Fruit fly (Drosophila melanogaster) whole organism, prepupa: ENCODE measurements around the gene CG1789.

Experiments used
- CG10631 ChIP-seq: fragments of 200-800 bp; sonication (Bioruptor generic); optimal IDR thresholded peaks from 2 replicates; lab custom pipeline; 2016; ENCODE audit warnings: missing biosample characterization, missing genetic modification characterization
- CG10669 ChIP-seq: fragments of 200-800 bp; sonication (Bioruptor generic); optimal IDR thresholded peaks from 3 replicates; lab custom pipeline; 2018; ENCODE audit warnings: missing biosample characterization, mild to moderate bottlenecking, missing genetic modification characterization, moderate library complexity
- CG11294 ChIP-seq: fragments of 200-800 bp; sonication (Bioruptor generic); IDR thresholded peaks from 2 replicates; pipeline ENCODE4 v1.3.6; 2022; ENCODE audit warnings: missing biosample characterization, missing genetic modification characterization
- CG11902 ChIP-seq: fragments of 200-800 bp; sonication (Bioruptor generic); optimal IDR thresholded peaks from 3 replicates; lab custom pipeline; 2016; ENCODE audit warnings: missing biosample characterization, missing genetic modification characterization
- CG15336 ChIP-seq: fragments of 200-800 bp; sonication (Bioruptor generic); IDR thresholded peaks from 2 replicates; pipeline ENCODE4 v1.3.6; 2022; ENCODE audit warnings: missing biosample characterization, missing genetic modification characterization
- CG1621 ChIP-seq: fragments of 200-800 bp; sonication (Bioruptor generic); optimal IDR thresholded peaks from 3 replicates; lab custom pipeline; 2018; ENCODE audit warnings: missing biosample characterization, mild to moderate bottlenecking, missing genetic modification characterization
- CG16779 ChIP-seq: fragments of 200-800 bp; sonication (Bioruptor generic); optimal IDR thresholded peaks from 3 replicates; lab custom pipeline; 2017; ENCODE audit warnings: missing biosample characterization, mild to moderate bottlenecking, missing genetic modification characterization
- CG3032 ChIP-seq: fragments of 200-800 bp; optimal IDR thresholded peaks from 2 replicates; lab custom pipeline; 2019; ENCODE audit warnings: missing biosample characterization, mild to moderate bottlenecking, missing genetic modification characterization, moderate library complexity
- CG31627 ChIP-seq: fragments of 200-800 bp; sonication (Bioruptor generic); optimal IDR thresholded peaks from 3 replicates; lab custom pipeline; 2016; ENCODE audit warnings: missing biosample characterization, missing genetic modification characterization
- CG32006 ChIP-seq: fragments of 200-800 bp; sonication (Bioruptor generic); optimal IDR thresholded peaks from 3 replicates; lab custom pipeline; 2017; ENCODE audit warnings: missing biosample characterization, mild to moderate bottlenecking, missing genetic modification characterization
- CG34406 ChIP-seq: fragments of 200-800 bp; sonication (Bioruptor generic); optimal IDR thresholded peaks from 3 replicates; lab custom pipeline; 2016; ENCODE audit warnings: missing biosample characterization, missing genetic modification characterization
- CG3919 ChIP-seq: fragments of 200-800 bp; sonication (Bioruptor generic); optimal IDR thresholded peaks from 3 replicates; lab custom pipeline; 2016; ENCODE audit warnings: missing biosample characterization, missing genetic modification characterization
- CG4318 ChIP-seq: fragments of 200-800 bp; sonication (Bioruptor generic); optimal IDR thresholded peaks from 3 replicates; lab custom pipeline; 2017; ENCODE audit warnings: missing biosample characterization, mild to moderate bottlenecking, missing genetic modification characterization
- CG6163 ChIP-seq: fragments of 200-800 bp; sonication (Bioruptor generic); IDR thresholded peaks from 3 replicates; pipeline ENCODE4 v1.3.6; 2022; ENCODE audit warnings: missing biosample characterization, missing genetic modification characterization
- CG6854 ChIP-seq: fragments of 200-800 bp; sonication (Bioruptor generic); optimal IDR thresholded peaks from 2 replicates; lab custom pipeline; 2017; ENCODE audit warnings: missing biosample characterization, mild to moderate bottlenecking, missing genetic modification characterization
- CG7368 ChIP-seq: fragments of 200-800 bp; sonication (Bioruptor generic); optimal IDR thresholded peaks from 3 replicates; lab custom pipeline; 2016; ENCODE audit warnings: missing biosample characterization, missing genetic modification characterization
- CG8119 ChIP-seq: fragments of 200-800 bp; sonication (Bioruptor generic); IDR thresholded peaks from 3 replicates; pipeline ENCODE4 v1.3.6; 2022; ENCODE audit warnings: missing biosample characterization, missing genetic modification characterization
- CG8319 ChIP-seq: fragments of 200-800 bp; sonication (Bioruptor generic); optimal IDR thresholded peaks from 3 replicates; lab custom pipeline; 2016; ENCODE audit warnings: missing biosample characterization, missing genetic modification characterization
- CG8632 ChIP-seq: fragments of 200-800 bp; sonication (Bioruptor generic); optimal IDR thresholded peaks from 3 replicates; lab custom pipeline; 2016; ENCODE audit warnings: missing biosample characterization, missing genetic modification characterization
- CG9139 ChIP-seq: fragments of 200-800 bp; sonication (Bioruptor generic); optimal IDR thresholded peaks from 3 replicates; lab custom pipeline; 2017; ENCODE audit warnings: missing biosample characterization, mild to moderate bottlenecking, missing genetic modification characterization
- Eip78C ChIP-seq: fragments of 200-800 bp; sonication (Bioruptor generic); peaks from one replicate; lab custom pipeline; 2016; ENCODE audit warnings: missing biosample characterization, missing genetic modification characterization
- Eip93F ChIP-seq: fragments of 200-800 bp; sonication (Bioruptor generic); optimal IDR thresholded peaks from 2 replicates; lab custom pipeline; 2016; ENCODE audit warnings: missing biosample characterization, mild to moderate bottlenecking, missing genetic modification characterization
- Ets21C ChIP-seq: fragments of 200-800 bp; sonication (Bioruptor generic); optimal IDR thresholded peaks from 3 replicates; lab custom pipeline; 2016; ENCODE audit warnings: missing biosample characterization, missing genetic modification characterization
- Ets96B ChIP-seq: fragments of 200-800 bp; optimal IDR thresholded peaks from 2 replicates; lab custom pipeline; 2019; ENCODE audit warnings: missing biosample characterization, mild to moderate bottlenecking, missing genetic modification characterization, moderate library complexity
- Gug ChIP-seq: fragments of 200-800 bp; sonication (Bioruptor generic); IDR thresholded peaks from 2 replicates; pipeline ENCODE4 v1.3.6; 2022; ENCODE audit warnings: missing biosample characterization, missing genetic modification characterization
- Hr38 ChIP-seq: sonication (Bioruptor generic); optimal IDR thresholded peaks from 2 replicates; lab custom pipeline; 2016; ENCODE audit warnings: missing biosample characterization, missing genetic modification characterization
- Met ChIP-seq: fragments of 200-800 bp; sonication (Bioruptor generic); optimal IDR thresholded peaks from 3 replicates; lab custom pipeline; 2016; ENCODE audit warnings: missing biosample characterization, missing genetic modification characterization
- OdsH ChIP-seq: fragments of 200-800 bp; sonication (Bioruptor generic); optimal IDR thresholded peaks from 3 replicates; lab custom pipeline; 2016; ENCODE audit warnings: missing biosample characterization, missing genetic modification characterization
- Smox ChIP-seq: fragments of 200-800 bp; sonication (Bioruptor generic); optimal IDR thresholded peaks from 3 replicates; lab custom pipeline; 2016; ENCODE audit warnings: missing biosample characterization, missing genetic modification characterization
- Sox102F ChIP-seq: fragments of 200-800 bp; sonication (Bioruptor generic); optimal IDR thresholded peaks from 2 replicates; lab custom pipeline; 2016; ENCODE audit warnings: missing biosample characterization, mild to moderate bottlenecking, missing genetic modification characterization
- Sox14 ChIP-seq: fragments of 200-800 bp; sonication (Bioruptor generic); optimal IDR thresholded peaks from 3 replicates; lab custom pipeline; 2016; ENCODE audit warnings: missing biosample characterization, missing genetic modification characterization
- achi ChIP-seq: fragments of 200-800 bp; sonication (Bioruptor generic); optimal IDR thresholded peaks from 3 replicates; lab custom pipeline; 2016; ENCODE audit warnings: missing biosample characterization, missing genetic modification characterization
- acj6 ChIP-seq: fragments of 200-800 bp; sonication (Bioruptor generic); optimal IDR thresholded peaks from 3 replicates; lab custom pipeline; 2016; ENCODE audit warnings: missing biosample characterization, missing genetic modification characterization
- esn ChIP-seq: fragments of 200-800 bp; sonication (Bioruptor generic); optimal IDR thresholded peaks from 2 replicates; lab custom pipeline; 2016; ENCODE audit warnings: missing biosample characterization, mild to moderate bottlenecking, missing genetic modification characterization, moderate library complexity
- fd59A ChIP-seq: fragments of 200-800 bp; sonication (Bioruptor generic); optimal IDR thresholded peaks from 2 replicates; lab custom pipeline; 2017; ENCODE audit warnings: missing biosample characterization, mild to moderate bottlenecking, missing genetic modification characterization, missing genetic modification reagents
- fd85E ChIP-seq: fragments of 200-800 bp; sonication (Bioruptor generic); optimal IDR thresholded peaks from 3 replicates; lab custom pipeline; 2016; ENCODE audit warnings: missing biosample characterization, missing genetic modification characterization
- fkh ChIP-seq: fragments of 200-800 bp; sonication (Bioruptor generic); optimal IDR thresholded peaks from 3 replicates; lab custom pipeline; 2017; ENCODE audit warnings: missing biosample characterization, mild to moderate bottlenecking, missing genetic modification characterization, moderate library complexity
- lz ChIP-seq: fragments of 200-800 bp; sonication (Bioruptor generic); optimal IDR thresholded peaks from 3 replicates; lab custom pipeline; 2016; ENCODE audit warnings: missing biosample characterization, missing genetic modification characterization
- net ChIP-seq: fragments of 200-800 bp; sonication (Bioruptor generic); optimal IDR thresholded peaks from 3 replicates; lab custom pipeline; 2016; ENCODE audit warnings: missing biosample characterization, missing genetic modification characterization
- salr ChIP-seq, 2 experiments: fragments of 200-800 bp; sonication (Bioruptor generic); optimal IDR thresholded peaks; 3 replicates each; lab custom pipeline; 2016 to 2018; ENCODE audit warnings: missing biosample characterization in 2 of 2, missing genetic modification characterization in 2 of 2, mild to moderate bottlenecking in 1 of 2
- spab ChIP-seq: fragments of 200-800 bp; sonication (Bioruptor generic); optimal IDR thresholded peaks from 2 replicates; lab custom pipeline; 2017; ENCODE audit warnings: missing biosample characterization, mild to moderate bottlenecking, missing genetic modification characterization, missing genetic modification reagents
- ss ChIP-seq, 2 experiments: fragments of 200-800 bp; sonication (Bioruptor generic); optimal IDR thresholded peaks; 2 replicates in 1 of 2; 3 replicates in 1 of 2; lab custom pipeline; 2017 to 2018; ENCODE audit warnings: mild to moderate bottlenecking in 2 of 2, missing biosample characterization in 2 of 2, missing genetic modification characterization in 2 of 2, moderate library complexity in 1 of 2
- svp ChIP-seq: fragments of 200-800 bp; sonication (Bioruptor generic); peaks from one replicate; lab custom pipeline; 2016; ENCODE audit warnings: missing biosample characterization, missing genetic modification characterization
- topi ChIP-seq: fragments of 200-800 bp; sonication (Bioruptor generic); optimal IDR thresholded peaks from 3 replicates; lab custom pipeline; 2016; ENCODE audit warnings: missing biosample characterization, missing genetic modification characterization

CG1789 gene

dm6 chrX:8694066-8694822 lies 26.1 kb upstream of the CG1789 start:
- TF ChIP-seq Eip78C, result peak; percentile 58
- no peak for TF ChIP-seq CG11902 (GFP tag; lab: Kevin White, UChicago)
- no peak for TF ChIP-seq Sox102F (GFP tag; lab: Kevin White, UChicago)
- TF ChIP-seq spab (GFP tag; lab: Kevin White, UChicago), result no peak
- peak; percentile 48 for TF ChIP-seq svp (GFP tag; lab: Kevin White, UChicago)
- TF ChIP-seq Ets21C (GFP tag; lab: Kevin White, UChicago), result no peak
- no peak for TF ChIP-seq CG1621 (tag; lab: Kevin White, UChicago)
- no peak for TF ChIP-seq CG8119
- no peak for TF ChIP-seq CG15336
- no peak for TF ChIP-seq CG3032 (tag; lab: Kevin White, UChicago)
- no peak for TF ChIP-seq CG4318 (GFP tag; lab: Kevin White, UChicago)
- TF ChIP-seq CG8319, result no peak
- TF ChIP-seq achi (GFP tag; lab: Kevin White, UChicago), result no peak
- peak; percentile 10 for TF ChIP-seq CG32006
- no peak for TF ChIP-seq Gug (GFP tag; lab: Robert Waterston, UW)
- TF ChIP-seq CG16779 (tag; lab: Kevin White, UChicago), result no peak
- TF ChIP-seq fd85E (GFP tag; lab: Kevin White, UChicago), result no peak
- no peak for TF ChIP-seq fd59A
- TF ChIP-seq Sox14, result no peak
- TF ChIP-seq Hr38, result no peak
- TF ChIP-seq ss (GFP tag; optimal IDR thresholded peaks at IDR 0.05; lab: Kevin White, UChicago), result no peak
- no peak for TF ChIP-seq Smox (GFP tag; lab: Kevin White, UChicago)
- TF ChIP-seq Met (GFP tag; lab: Kevin White, UChicago), result no peak
- TF ChIP-seq acj6 (GFP tag; lab: Kevin White, UChicago), result no peak
- TF ChIP-seq salr (GFP tag; optimal IDR thresholded peaks at IDR 0.05; lab: Kevin White, UChicago), result peak in 1 of 2 experiments; percentile 15
- no peak for TF ChIP-seq CG6854 (GFP tag; lab: Kevin White, UChicago)
- TF ChIP-seq CG9139 (GFP tag; lab: Kevin White, UChicago), result no peak
- no peak for TF ChIP-seq esn
- peak; percentile 9 for TF ChIP-seq CG34406
- no peak for TF ChIP-seq CG7368 (GFP tag; lab: Kevin White, UChicago)
- peak; percentile 13 for TF ChIP-seq OdsH (GFP tag; lab: Kevin White, UChicago)
- no peak for TF ChIP-seq CG3919 (GFP tag; lab: Kevin White, UChicago)
- TF ChIP-seq CG11294 (GFP tag; lab: Robert Waterston, UW), result no peak
- TF ChIP-seq net, result no peak
- TF ChIP-seq CG31627 (GFP tag; lab: Kevin White, UChicago), result no peak
- TF ChIP-seq CG10669 (GFP tag; lab: Kevin White, UChicago), result no peak
- peak; percentile 13 for TF ChIP-seq CG8632 (GFP tag; lab: Kevin White, UChicago)
- TF ChIP-seq Ets96B, result peak; percentile 5
- TF ChIP-seq CG10631 (GFP tag; lab: Kevin White, UChicago), result no peak
- no peak for TF ChIP-seq fkh
- no peak for TF ChIP-seq lz (GFP tag; lab: Kevin White, UChicago)

dm6 chrX:8694823-8695492 lies 25.4 kb upstream of the CG1789 start:
- TF ChIP-seq Eip93F (GFP tag; lab: Kevin White, UChicago), result no peak
- no peak for TF ChIP-seq Sox14
- no peak for TF ChIP-seq topi (GFP tag; lab: Kevin White, UChicago)
- no peak for TF ChIP-seq CG6163 (GFP tag; lab: Robert Waterston, UW)
- TF ChIP-seq, all 60 proteins: peak for 0
